Worm (Caenorhabditis elegans): ENCODE measurements around the gene irld-24.

- TF ChIP-seq him-1 (tag; optimal IDR thresholded peaks at IDR 0.05), result no peak
- no peak for TF ChIP-seq W03F9.2 (tag; optimal IDR thresholded peaks at IDR 0.05)
These were observed 23.2 kb upstream of the irld-24 start, which contains the start of gene F48F7.3 for ce11 chrX:13963203-13963602.

Data from whole organism, L4/young adult.